Worm (Caenorhabditis elegans) whole organism, midembryonic: ENCODE results near the gene bpl-1.

Source experiments
- T22C8.4 ChIP-seq: fragments of 200-800 bp; sonication (Bioruptor generic); IDR thresholded peaks from 2 replicates; pipeline ENCODE4 v1.3.6; 2022; ENCODE audit warnings: missing genetic modification characterization, missing compliant biosample characterization
- flt-1 ChIP-seq: fragments of 200-800 bp; sonication (Bioruptor generic); IDR thresholded peaks from 2 replicates; pipeline ENCODE4 v1.3.6; 2022; ENCODE audit warnings: missing genetic modification characterization, missing compliant biosample characterization
- klf-2 ChIP-seq: fragments of 200-800 bp; sonication (Bioruptor generic); conservative IDR thresholded peaks from 2 replicates; pipeline ENCODE4 v1.3.6; 2022; ENCODE audit warnings: missing genetic modification reagents, missing genetic modification characterization, missing compliant biosample characterization
- med-1 ChIP-seq: sonication (generic microtip); optimal IDR thresholded peaks from 2 replicates; lab custom pipeline; 2017; ENCODE audit warnings: missing genetic modification characterization, mild to moderate bottlenecking, missing compliant biosample characterization, antibody characterized with exemption, missing genetic modification reagents; ENCODE audit not compliant: insufficient read depth
- ref-1 ChIP-seq: fragments of 200-800 bp; sonication (Bioruptor generic); conservative IDR thresholded peaks from 2 replicates; pipeline ENCODE4 v1.3.6; 2022; ENCODE audit warnings: missing genetic modification reagents, missing genetic modification characterization, missing compliant biosample characterization
- tab-1 ChIP-seq: fragments of 200-800 bp; sonication (Bioruptor generic); IDR thresholded peaks from 2 replicates; pipeline ENCODE4 v1.3.6; 2022; ENCODE audit warnings: missing genetic modification characterization, missing compliant biosample characterization
- ztf-23 ChIP-seq: fragments of 200-800 bp; sonication (Bioruptor generic); IDR thresholded peaks from 2 replicates; pipeline ENCODE4 v1.3.6; 2022; ENCODE audit warnings: missing genetic modification reagents, missing genetic modification characterization, missing compliant biosample characterization
- ztf-29 ChIP-seq: fragments of 200-800 bp; sonication (Bioruptor generic); IDR thresholded peaks from 2 replicates; pipeline ENCODE4 v1.3.6; 2022; ENCODE audit warnings: missing genetic modification reagents, missing genetic modification characterization, missing compliant biosample characterization

DNA sequence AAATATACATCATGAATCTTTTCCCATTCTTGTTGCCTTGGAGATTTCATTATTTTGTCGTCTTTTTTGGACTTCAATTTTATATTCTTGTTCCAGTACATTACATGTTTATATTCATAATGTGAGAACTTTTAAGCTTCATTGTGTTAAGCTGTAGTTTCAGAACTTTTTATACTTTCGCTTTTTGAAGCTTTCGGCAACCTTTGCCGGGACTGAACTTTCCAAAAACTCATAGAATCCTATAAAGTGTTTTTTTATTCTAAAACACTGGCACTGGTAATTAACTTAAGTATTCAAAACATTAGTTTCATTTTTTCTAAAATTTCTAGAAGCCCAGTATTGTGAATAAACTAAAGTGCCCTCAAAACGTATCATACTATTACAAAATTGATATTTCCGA lies 49.0 kb downstream of the bpl-1 start, which contains the start of gene C32D5.4:
- no peak for TF ChIP-seq tab-1 (GFP tag; lab: Robert Waterston, UW)
- TF ChIP-seq klf-2 (GFP tag; lab: Robert Waterston, UW) = no peak
- no peak for TF ChIP-seq ref-1 (GFP tag; lab: Robert Waterston, UW)
- TF ChIP-seq med-1 (GFP tag; lab: Kevin White, UChicago) = no peak
- no peak for TF ChIP-seq T22C8.4 (GFP tag; lab: Robert Waterston, UW)
- no peak for TF ChIP-seq ztf-29 (GFP tag; lab: Robert Waterston, UW)
- no peak for TF ChIP-seq ztf-23 (GFP tag; lab: Robert Waterston, UW)
- no peak for TF ChIP-seq flt-1 (GFP tag; lab: Robert Waterston, UW)
